Worm (Caenorhabditis elegans): Measurements from ENCODE around the gene Y37E11B.1.

- TF ChIP-seq ama-1 (optimal IDR thresholded peaks at IDR 0.05) (no peak), nhr-77 (tag; optimal IDR thresholded peaks at IDR 0.05) (no peak), unc-39 (tag; optimal IDR thresholded peaks at IDR 0.05) (no peak), nhr-237 (tag; optimal IDR thresholded peaks at IDR 0.05) (no peak), ztf-11 (tag; optimal IDR thresholded peaks at IDR 0.05) (no peak), nhr-23 (tag; optimal IDR thresholded peaks at IDR 0.05) (no peak), lin-15B (tag; optimal IDR thresholded peaks at IDR 0.05) (no peak), mdl-1 (tag; optimal IDR thresholded peaks at IDR 0.05) (no peak), skn-1 (tag; optimal IDR thresholded peaks at IDR 0.05) (no peak), aly-2 (tag; optimal IDR thresholded peaks at IDR 0.05) (no peak), egl-27 (tag; optimal IDR thresholded peaks at IDR 0.05) (no peak)
Observed at ce11 chrIV:3606285-3606834, 26.9 kb downstream of the Y37E11B.1 start, which contains the start of the genes Y37E11B.10 and kgb-2.

Data from whole organism, L3 larva.